Fruit fly (Drosophila melanogaster) whole organism, prepupa: ENCODE results near the gene Sodq.

Experiments used
- Blimp-1 ChIP-seq: fragments of 200-800 bp; sonication (Bioruptor generic); optimal IDR thresholded peaks from 3 replicates; lab custom pipeline; 2017; ENCODE audit warnings: missing biosample characterization, missing genetic modification characterization, mild to moderate bottlenecking, moderate library complexity, missing genetic modification reagents
- CG10669 ChIP-seq: fragments of 200-800 bp; sonication (Bioruptor generic); optimal IDR thresholded peaks from 3 replicates; lab custom pipeline; 2018; ENCODE audit warnings: missing biosample characterization, mild to moderate bottlenecking, missing genetic modification characterization, moderate library complexity
- CG11294 ChIP-seq: fragments of 200-800 bp; sonication (Bioruptor generic); IDR thresholded peaks from 2 replicates; pipeline ENCODE4 v1.3.6; 2022; ENCODE audit warnings: missing biosample characterization, missing genetic modification characterization
- CG11902 ChIP-seq: fragments of 200-800 bp; sonication (Bioruptor generic); optimal IDR thresholded peaks from 3 replicates; lab custom pipeline; 2016; ENCODE audit warnings: missing biosample characterization, missing genetic modification characterization
- CG15336 ChIP-seq: fragments of 200-800 bp; sonication (Bioruptor generic); IDR thresholded peaks from 2 replicates; pipeline ENCODE4 v1.3.6; 2022; ENCODE audit warnings: missing biosample characterization, missing genetic modification characterization
- CG1621 ChIP-seq: fragments of 200-800 bp; sonication (Bioruptor generic); optimal IDR thresholded peaks from 3 replicates; lab custom pipeline; 2018; ENCODE audit warnings: missing biosample characterization, mild to moderate bottlenecking, missing genetic modification characterization
- CG16779 ChIP-seq: fragments of 200-800 bp; sonication (Bioruptor generic); optimal IDR thresholded peaks from 3 replicates; lab custom pipeline; 2017; ENCODE audit warnings: missing biosample characterization, mild to moderate bottlenecking, missing genetic modification characterization
- CG31627 ChIP-seq: fragments of 200-800 bp; sonication (Bioruptor generic); optimal IDR thresholded peaks from 3 replicates; lab custom pipeline; 2016; ENCODE audit warnings: missing biosample characterization, missing genetic modification characterization
- CG32006 ChIP-seq: fragments of 200-800 bp; sonication (Bioruptor generic); optimal IDR thresholded peaks from 3 replicates; lab custom pipeline; 2017; ENCODE audit warnings: missing biosample characterization, mild to moderate bottlenecking, missing genetic modification characterization
- CG3919 ChIP-seq: fragments of 200-800 bp; sonication (Bioruptor generic); optimal IDR thresholded peaks from 3 replicates; lab custom pipeline; 2016; ENCODE audit warnings: missing biosample characterization, missing genetic modification characterization
- CG6163 ChIP-seq: fragments of 200-800 bp; sonication (Bioruptor generic); IDR thresholded peaks from 3 replicates; pipeline ENCODE4 v1.3.6; 2022; ENCODE audit warnings: missing biosample characterization, missing genetic modification characterization
- CG6276 ChIP-seq: fragments of 200-800 bp; sonication (Bioruptor generic); optimal IDR thresholded peaks from 2 replicates; lab custom pipeline; 2017; ENCODE audit warnings: missing biosample characterization, mild to moderate bottlenecking, missing genetic modification characterization
- CG6792 ChIP-seq: fragments of 200-800 bp; sonication (Bioruptor generic); optimal IDR thresholded peaks from 3 replicates; lab custom pipeline; 2016; ENCODE audit warnings: missing biosample characterization, missing genetic modification characterization
- CG6808 ChIP-seq: fragments of 200-800 bp; sonication (Bioruptor generic); optimal IDR thresholded peaks from 3 replicates; lab custom pipeline; 2017; ENCODE audit warnings: missing biosample characterization, missing genetic modification characterization, mild to moderate bottlenecking, moderate library complexity, missing genetic modification reagents
- CG6854 ChIP-seq: fragments of 200-800 bp; sonication (Bioruptor generic); optimal IDR thresholded peaks from 2 replicates; lab custom pipeline; 2017; ENCODE audit warnings: missing biosample characterization, mild to moderate bottlenecking, missing genetic modification characterization
- CG9139 ChIP-seq: fragments of 200-800 bp; sonication (Bioruptor generic); optimal IDR thresholded peaks from 3 replicates; lab custom pipeline; 2017; ENCODE audit warnings: missing biosample characterization, mild to moderate bottlenecking, missing genetic modification characterization
- Eip75B ChIP-seq: fragments of 200-800 bp; sonication (Bioruptor generic); optimal IDR thresholded peaks from 3 replicates; lab custom pipeline; 2016; ENCODE audit warnings: missing biosample characterization, missing genetic modification characterization
- Eip78C ChIP-seq: fragments of 200-800 bp; sonication (Bioruptor generic); peaks from one replicate; lab custom pipeline; 2016; ENCODE audit warnings: missing biosample characterization, missing genetic modification characterization
- Eip93F ChIP-seq: fragments of 200-800 bp; sonication (Bioruptor generic); optimal IDR thresholded peaks from 2 replicates; lab custom pipeline; 2016; ENCODE audit warnings: missing biosample characterization, mild to moderate bottlenecking, missing genetic modification characterization
- Ets96B ChIP-seq: fragments of 200-800 bp; optimal IDR thresholded peaks from 2 replicates; lab custom pipeline; 2019; ENCODE audit warnings: missing biosample characterization, mild to moderate bottlenecking, missing genetic modification characterization, moderate library complexity
- Gug ChIP-seq: fragments of 200-800 bp; sonication (Bioruptor generic); IDR thresholded peaks from 2 replicates; pipeline ENCODE4 v1.3.6; 2022; ENCODE audit warnings: missing biosample characterization, missing genetic modification characterization
- Hr39 ChIP-seq: fragments of 200-800 bp; sonication (Bioruptor generic); optimal IDR thresholded peaks from 2 replicates; lab custom pipeline; 2016; ENCODE audit warnings: missing biosample characterization, missing genetic modification characterization
- Lpt ChIP-seq: fragments of 200-800 bp; sonication (Bioruptor generic); optimal IDR thresholded peaks from 3 replicates; lab custom pipeline; 2016; ENCODE audit warnings: missing biosample characterization, missing genetic modification characterization
- Met ChIP-seq: fragments of 200-800 bp; sonication (Bioruptor generic); optimal IDR thresholded peaks from 3 replicates; lab custom pipeline; 2016; ENCODE audit warnings: missing biosample characterization, missing genetic modification characterization
- OdsH ChIP-seq: fragments of 200-800 bp; sonication (Bioruptor generic); optimal IDR thresholded peaks from 3 replicates; lab custom pipeline; 2016; ENCODE audit warnings: missing biosample characterization, missing genetic modification characterization
- Smox ChIP-seq: fragments of 200-800 bp; sonication (Bioruptor generic); optimal IDR thresholded peaks from 3 replicates; lab custom pipeline; 2016; ENCODE audit warnings: missing biosample characterization, missing genetic modification characterization
- Sox14 ChIP-seq: fragments of 200-800 bp; sonication (Bioruptor generic); optimal IDR thresholded peaks from 3 replicates; lab custom pipeline; 2016; ENCODE audit warnings: missing biosample characterization, missing genetic modification characterization
- Sox15 ChIP-seq: fragments of 200-800 bp; sonication (Bioruptor generic); optimal IDR thresholded peaks from 3 replicates; lab custom pipeline; 2016; ENCODE audit warnings: missing biosample characterization, missing genetic modification characterization
- achi ChIP-seq: fragments of 200-800 bp; sonication (Bioruptor generic); optimal IDR thresholded peaks from 3 replicates; lab custom pipeline; 2016; ENCODE audit warnings: missing biosample characterization, missing genetic modification characterization
- acj6 ChIP-seq: fragments of 200-800 bp; sonication (Bioruptor generic); optimal IDR thresholded peaks from 3 replicates; lab custom pipeline; 2016; ENCODE audit warnings: missing biosample characterization, missing genetic modification characterization
- dsx ChIP-seq: fragments of 200-800 bp; optimal IDR thresholded peaks from 3 replicates; lab custom pipeline; 2019; ENCODE audit warnings: missing biosample characterization, mild to moderate bottlenecking, missing genetic modification characterization, moderate library complexity; ENCODE audit not compliant: poor library complexity, severe bottlenecking
- esn ChIP-seq: fragments of 200-800 bp; sonication (Bioruptor generic); optimal IDR thresholded peaks from 2 replicates; lab custom pipeline; 2016; ENCODE audit warnings: missing biosample characterization, mild to moderate bottlenecking, missing genetic modification characterization, moderate library complexity
- fd59A ChIP-seq: fragments of 200-800 bp; sonication (Bioruptor generic); optimal IDR thresholded peaks from 2 replicates; lab custom pipeline; 2017; ENCODE audit warnings: missing biosample characterization, mild to moderate bottlenecking, missing genetic modification characterization, missing genetic modification reagents
- fkh ChIP-seq: fragments of 200-800 bp; sonication (Bioruptor generic); optimal IDR thresholded peaks from 3 replicates; lab custom pipeline; 2017; ENCODE audit warnings: missing biosample characterization, mild to moderate bottlenecking, missing genetic modification characterization, moderate library complexity
- lz ChIP-seq: fragments of 200-800 bp; sonication (Bioruptor generic); optimal IDR thresholded peaks from 3 replicates; lab custom pipeline; 2016; ENCODE audit warnings: missing biosample characterization, missing genetic modification characterization
- net ChIP-seq: fragments of 200-800 bp; sonication (Bioruptor generic); optimal IDR thresholded peaks from 3 replicates; lab custom pipeline; 2016; ENCODE audit warnings: missing biosample characterization, missing genetic modification characterization
- pdm3 ChIP-seq: fragments of 200-800 bp; sonication (Bioruptor generic); optimal IDR thresholded peaks from 3 replicates; lab custom pipeline; 2016; ENCODE audit warnings: missing biosample characterization, missing genetic modification characterization
- salr ChIP-seq, 2 experiments: fragments of 200-800 bp; sonication (Bioruptor generic); optimal IDR thresholded peaks; 3 replicates each; lab custom pipeline; 2016 to 2018; ENCODE audit warnings: missing biosample characterization in 2 of 2, missing genetic modification characterization in 2 of 2, mild to moderate bottlenecking in 1 of 2
- spab ChIP-seq: fragments of 200-800 bp; sonication (Bioruptor generic); optimal IDR thresholded peaks from 2 replicates; lab custom pipeline; 2017; ENCODE audit warnings: missing biosample characterization, mild to moderate bottlenecking, missing genetic modification characterization, missing genetic modification reagents
- ss ChIP-seq, 2 experiments: fragments of 200-800 bp; sonication (Bioruptor generic); optimal IDR thresholded peaks; 2 replicates in 1 of 2; 3 replicates in 1 of 2; lab custom pipeline; 2017 to 2018; ENCODE audit warnings: mild to moderate bottlenecking in 2 of 2, missing biosample characterization in 2 of 2, missing genetic modification characterization in 2 of 2, moderate library complexity in 1 of 2
- svp ChIP-seq: fragments of 200-800 bp; sonication (Bioruptor generic); peaks from one replicate; lab custom pipeline; 2016; ENCODE audit warnings: missing biosample characterization, missing genetic modification characterization
- vri ChIP-seq: fragments of 200-800 bp; sonication (Bioruptor generic); optimal IDR thresholded peaks from 3 replicates; lab custom pipeline; 2016; ENCODE audit warnings: missing biosample characterization, mild to moderate bottlenecking, missing genetic modification characterization

Sodq gene

dm6 chr3R:25854825-25855224 lies 40.8 kb upstream of the Sodq start (continued):
- TF ChIP-seq pdm3 (GFP tag; lab: Kevin White, UChicago) (no peak), OdsH (no peak), CG15336 (GFP tag; lab: Robert Waterston, UW) (peak; percentile 58), salr (GFP tag; optimal IDR thresholded peaks at IDR 0.05; lab: Kevin White, UChicago) (no peak), CG6276 (no peak), svp (peak; percentile 9), ss (GFP tag; optimal IDR thresholded peaks at IDR 0.05; lab: Kevin White, UChicago) (no peak), CG1621 (tag; lab: Kevin White, UChicago) (no peak), CG9139 (GFP tag; lab: Kevin White, UChicago) (no peak), spab (GFP tag; lab: Kevin White, UChicago) (no peak), Smox (no peak), CG16779 (tag; lab: Kevin White, UChicago) (no peak), Met (GFP tag; lab: Kevin White, UChicago) (no peak), achi (GFP tag; lab: Kevin White, UChicago) (peak; percentile 16), CG11294 (GFP tag; lab: Robert Waterston, UW) (no peak), Blimp-1 (no peak), net (GFP tag; lab: Kevin White, UChicago) (no peak), dsx (GFP tag; lab: Kevin White, UChicago) (no peak), Lpt (GFP tag; lab: Kevin White, UChicago) (no peak), acj6 (GFP tag; lab: Kevin White, UChicago) (no peak), CG6854 (GFP tag; lab: Kevin White, UChicago) (no peak), Ets96B (peak; percentile 10), lz (no peak), Sox15 (GFP tag; lab: Kevin White, UChicago) (no peak), CG6163 (peak; percentile 41; the same call in 1 of the 3 replicates), Hr39 (GFP tag; lab: Kevin White, UChicago) (no peak), Eip93F (GFP tag; lab: Kevin White, UChicago) (no peak), CG3919 (peak; percentile 12), Gug (GFP tag; lab: Robert Waterston, UW) (no peak), CG6792 (GFP tag; lab: Kevin White, UChicago) (no peak), vri (GFP tag; lab: Kevin White, UChicago) (no peak), esn (GFP tag; lab: Kevin White, UChicago) (no peak)

dm6 chr3R:25855594-25856305 lies 39.9 kb upstream of the Sodq start, which contains the start of gene CG5890:
CG5890 (plus strand) TSS chr3R:25856154.
- TF ChIP-seq esn (GFP tag; lab: Kevin White, UChicago) (no peak), Hr39 (GFP tag; lab: Kevin White, UChicago) (no peak), Eip75B (GFP tag; lab: Kevin White, UChicago) (no peak), Eip78C (GFP tag; lab: Kevin White, UChicago) (peak; percentile 28), CG10669 (peak; percentile 11), ss (GFP tag; optimal IDR thresholded peaks at IDR 0.05; lab: Kevin White, UChicago) (peak in 1 of 2 experiments; percentile 29), CG32006 (peak; percentile 57), CG15336 (GFP tag; lab: Robert Waterston, UW) (no peak)

dm6 chr3R:25870389-25870788 lies 25.2 kb upstream of the Sodq start:
- TF ChIP-seq vri (GFP tag; lab: Kevin White, UChicago) (no peak), fd59A (GFP tag; lab: Kevin White, UChicago) (no peak), CG11294 (GFP tag; lab: Robert Waterston, UW) (no peak), CG15336 (GFP tag; lab: Robert Waterston, UW) (no peak), Gug (GFP tag; lab: Robert Waterston, UW) (no peak), Blimp-1 (no peak), Sox14 (GFP tag; lab: Kevin White, UChicago) (no peak), CG6808 (GFP tag; lab: Kevin White, UChicago) (no peak), CG3919 (no peak), CG1621 (tag; lab: Kevin White, UChicago) (no peak), ss (GFP tag; optimal IDR thresholded peaks at IDR 0.05; lab: Kevin White, UChicago) (no peak), salr (GFP tag; optimal IDR thresholded peaks at IDR 0.05; lab: Kevin White, UChicago) (no peak), Eip93F (GFP tag; lab: Kevin White, UChicago) (no peak), fkh (GFP tag; lab: Kevin White, UChicago) (no peak), CG11902 (GFP tag; lab: Kevin White, UChicago) (no peak), achi (GFP tag; lab: Kevin White, UChicago) (no peak), pdm3 (GFP tag; lab: Kevin White, UChicago) (no peak), CG31627 (GFP tag; lab: Kevin White, UChicago) (no peak)
